Worm (Caenorhabditis elegans) whole organism, young adult: ENCODE measurements around the gene T26H8.5.

Experiments
- B0019.2 ChIP-seq: fragments of 200-800 bp; sonication (Bioruptor generic); conservative IDR thresholded peaks from 2 replicates; pipeline ENCODE4 v1.3.6; 2022; ENCODE audit warnings: missing genetic modification reagents, missing genetic modification characterization, missing compliant biosample characterization
- B0035.1 ChIP-seq: sonication (generic microtip); optimal IDR thresholded peaks from 2 replicates; lab custom pipeline; 2016; ENCODE audit warnings: missing genetic modification characterization, mild to moderate bottlenecking, missing compliant biosample characterization, missing genotype, missing genetic modification reagents
- B0336.3 ChIP-seq: fragments of 200-800 bp; sonication (Bioruptor generic); IDR thresholded peaks from 2 replicates; pipeline ENCODE4 v1.3.6; 2022; ENCODE audit warnings: missing genetic modification characterization, missing compliant biosample characterization
- C06A6.2 ChIP-seq: fragments of 200-800 bp; sonication (Bioruptor generic); conservative IDR thresholded peaks from 2 replicates; pipeline ENCODE4 v1.3.6; 2022; ENCODE audit warnings: missing genetic modification characterization, missing compliant biosample characterization
- C17E4.6 ChIP-seq: fragments of 200-800 bp; sonication (Bioruptor generic); IDR thresholded peaks from 2 replicates; pipeline ENCODE4 v1.3.6; 2022; ENCODE audit warnings: missing genetic modification reagents, missing genetic modification characterization, missing compliant biosample characterization
- F37B4.10 ChIP-seq: fragments of 200-800 bp; sonication (Bioruptor generic); IDR thresholded peaks from 2 replicates; pipeline ENCODE4 v1.3.6; 2022; ENCODE audit warnings: missing genetic modification characterization, missing compliant biosample characterization
- F39B2.1 ChIP-seq: fragments of 200-800 bp; sonication (Bioruptor generic); IDR thresholded peaks from 2 replicates; pipeline ENCODE4 v1.3.6; 2022; ENCODE audit warnings: missing genetic modification reagents, missing genetic modification characterization, missing compliant biosample characterization
- F52B5.7 ChIP-seq: sonication (generic microtip); optimal IDR thresholded peaks from 2 replicates; lab custom pipeline; 2016; ENCODE audit warnings: mild to moderate bottlenecking, missing genetic modification characterization, missing compliant biosample characterization
- T07F8.4 ChIP-seq: sonication (generic microtip); optimal IDR thresholded peaks from 2 replicates; lab custom pipeline; 2016; ENCODE audit warnings: mild to moderate bottlenecking, missing genetic modification characterization, moderate library complexity, missing compliant biosample characterization
- Y95B8A.8 ChIP-seq: fragments of 200-800 bp; sonication (Bioruptor generic); IDR thresholded peaks from 2 replicates; pipeline ENCODE4 v1.3.6; 2022; ENCODE audit warnings: missing genetic modification reagents, missing genetic modification characterization, missing compliant biosample characterization
- ZK185.1 ChIP-seq: sonication (generic microtip); optimal IDR thresholded peaks from 2 replicates; lab custom pipeline; 2016; ENCODE audit warnings: mild to moderate bottlenecking, missing genetic modification characterization, missing compliant biosample characterization; ENCODE audit not compliant: poor library complexity, severe bottlenecking
- akir-1 ChIP-seq: fragments of 200-800 bp; sonication (Bioruptor generic); optimal IDR thresholded peaks from 2 replicates; lab custom pipeline; 2018; ENCODE audit warnings: mild to moderate bottlenecking, missing genetic modification characterization, moderate library complexity, missing compliant biosample characterization
- aptf-3 ChIP-seq: fragments of 200-800 bp; sonication (Bioruptor generic); IDR thresholded peaks from 2 replicates; pipeline ENCODE4 v1.3.6; 2022; ENCODE audit warnings: missing genetic modification characterization, missing compliant biosample characterization
- athp-1 ChIP-seq: sonication (generic microtip); optimal IDR thresholded peaks from 2 replicates; lab custom pipeline; 2017; ENCODE audit warnings: mild to moderate bottlenecking, missing genetic modification characterization, missing compliant biosample characterization
- bed-1 ChIP-seq: fragments of 200-800 bp; sonication (Bioruptor generic); IDR thresholded peaks from 2 replicates; pipeline ENCODE4 v1.3.6; 2022; ENCODE audit warnings: missing genetic modification reagents, missing genetic modification characterization, missing compliant biosample characterization
- ccch-3 ChIP-seq: fragments of 200-800 bp; sonication (Bioruptor generic); optimal IDR thresholded peaks from 2 replicates; lab custom pipeline; 2018; ENCODE audit warnings: mild to moderate bottlenecking, missing genetic modification characterization, missing compliant biosample characterization
- cebp-1 ChIP-seq, 2 experiments: fragments of 200-800 bp in 1 of 2; sonication (Bioruptor generic) in 1 of 2; sonication (generic microtip) in 1 of 2; IDR thresholded peaks in 1 of 2; optimal IDR thresholded peaks in 1 of 2; 2 replicates each; pipeline versions ENCODE4 v1.3.6 to Lab custom; 2017 to 2022; ENCODE audit warnings: missing compliant biosample characterization in 2 of 2, missing genetic modification characterization in 2 of 2, mild to moderate bottlenecking in 1 of 2, missing genetic modification reagents in 1 of 2, moderate library complexity in 1 of 2
- egl-18 ChIP-seq: fragments of 200-800 bp; sonication (Bioruptor generic); IDR thresholded peaks from 2 replicates; pipeline ENCODE4 v1.3.6; 2022; ENCODE audit warnings: missing genetic modification reagents, missing genetic modification characterization, missing compliant biosample characterization
- egl-44 ChIP-seq: fragments of 200-800 bp; sonication (Bioruptor generic); IDR thresholded peaks from 2 replicates; pipeline ENCODE4 v1.3.6; 2022; ENCODE audit warnings: missing genetic modification reagents, missing genetic modification characterization, missing compliant biosample characterization
- ekl-4 ChIP-seq: fragments of 200-800 bp; sonication (Bioruptor generic); IDR thresholded peaks from 2 replicates; pipeline ENCODE4 v1.3.6; 2022; ENCODE audit warnings: missing genetic modification reagents, missing genetic modification characterization, missing compliant biosample characterization
- hlh-12 ChIP-seq: sonication (generic microtip); optimal IDR thresholded peaks from 2 replicates; lab custom pipeline; 2016; ENCODE audit warnings: missing genetic modification characterization, missing compliant biosample characterization
- hmg-1.2 ChIP-seq: fragments of 200-800 bp; sonication (Bioruptor generic); IDR thresholded peaks from 2 replicates; pipeline ENCODE4 v1.3.6; 2022; ENCODE audit warnings: missing genetic modification reagents, missing genetic modification characterization, missing compliant biosample characterization
- lag-1 ChIP-seq: fragments of 200-800 bp; sonication (Bioruptor generic); IDR thresholded peaks from 2 replicates; pipeline ENCODE4 v1.3.6; 2022; ENCODE audit warnings: missing genetic modification reagents, missing genetic modification characterization, missing compliant biosample characterization
- lin-26 ChIP-seq: fragments of 200-800 bp; sonication (Bioruptor generic); IDR thresholded peaks from 2 replicates; pipeline ENCODE4 v1.3.6; 2022; ENCODE audit warnings: missing genetic modification reagents, missing genetic modification characterization, missing compliant biosample characterization
- lsl-1 ChIP-seq: fragments of 200-800 bp; sonication (Bioruptor generic); optimal IDR thresholded peaks from 2 replicates; lab custom pipeline; 2018; ENCODE audit warnings: mild to moderate bottlenecking, missing genetic modification characterization, moderate library complexity, missing compliant biosample characterization
- lsy-27 ChIP-seq: sonication (generic microtip); optimal IDR thresholded peaks from 2 replicates; lab custom pipeline; 2017; ENCODE audit warnings: missing genetic modification characterization, mild to moderate bottlenecking, missing compliant biosample characterization, antibody characterized with exemption, missing genotype, borderline replicate concordance; ENCODE audit not compliant: insufficient read depth
- madf-10 ChIP-seq: sonication (generic microtip); optimal IDR thresholded peaks from 2 replicates; lab custom pipeline; 2016; ENCODE audit warnings: mild to moderate bottlenecking, missing genetic modification characterization, missing compliant biosample characterization
- madf-6 ChIP-seq: fragments of 200-800 bp; sonication (Bioruptor generic); IDR thresholded peaks from 2 replicates; pipeline ENCODE4 v1.3.6; 2022; ENCODE audit warnings: missing genetic modification reagents, missing genetic modification characterization, missing compliant biosample characterization
- mel-28 ChIP-seq: sonication (generic microtip); optimal IDR thresholded peaks from 2 replicates; lab custom pipeline; 2016; ENCODE audit warnings: borderline replicate concordance, mild to moderate bottlenecking, missing genetic modification characterization, missing compliant biosample characterization
- mes-4 ChIP-seq: sonication (generic microtip); optimal IDR thresholded peaks from 2 replicates; lab custom pipeline; 2016; ENCODE audit warnings: missing genotype, missing genetic modification characterization, missing compliant biosample characterization
- nfyb-1 ChIP-seq: fragments of 200-800 bp; sonication (Bioruptor generic); IDR thresholded peaks from 2 replicates; pipeline ENCODE4 v1.3.6; 2022; ENCODE audit warnings: missing genetic modification reagents, missing genetic modification characterization, missing compliant biosample characterization
- nhr-179 ChIP-seq: sonication (generic microtip); optimal IDR thresholded peaks from 2 replicates; lab custom pipeline; 2016; ENCODE audit warnings: mild to moderate bottlenecking, missing genetic modification characterization, missing compliant biosample characterization
- nhr-27 ChIP-seq: fragments of 200-800 bp; sonication (Bioruptor generic); optimal IDR thresholded peaks from 2 replicates; lab custom pipeline; 2018; ENCODE audit warnings: mild to moderate bottlenecking, missing genetic modification characterization, moderate library complexity, missing compliant biosample characterization
- nhr-80 ChIP-seq: sonication (generic microtip); optimal IDR thresholded peaks from 2 replicates; lab custom pipeline; 2016; ENCODE audit warnings: missing genetic modification characterization, missing compliant biosample characterization
- pha-4 ChIP-seq: fragments of 150-350 bp; sonication (generic microtip); optimal IDR thresholded peaks from 2 replicates; lab custom pipeline; 2014; ENCODE audit warnings: missing biosample characterization, missing genetic modification reagents, missing genetic modification characterization
- rcor-1 ChIP-seq: fragments of 200-800 bp; sonication (Bioruptor generic); IDR thresholded peaks from 2 replicates; pipeline ENCODE4 v1.3.6; 2022; ENCODE audit warnings: missing genetic modification reagents, missing genetic modification characterization, missing compliant biosample characterization
- repo-1 ChIP-seq: sonication (generic microtip); optimal IDR thresholded peaks from 2 replicates; lab custom pipeline; 2017; ENCODE audit warnings: mild to moderate bottlenecking, missing genetic modification characterization, missing compliant biosample characterization
- rpc-1 ChIP-seq, 2 experiments: fragments of 150-350 bp in 1 of 2; sonication (generic microtip) in 1 of 2; optimal IDR thresholded peaks; 2 replicates each; lab custom pipeline; 2014 to 2018; ENCODE audit warnings: missing biosample characterization in 1 of 2, missing genetic modification characterization in 1 of 2, missing genetic modification reagents in 1 of 2, missing genotype in 1 of 2
- snpc-1.3 ChIP-seq: sonication (generic microtip); optimal IDR thresholded peaks from 2 replicates; lab custom pipeline; 2017; ENCODE audit warnings: missing genetic modification characterization, mild to moderate bottlenecking, missing compliant biosample characterization, antibody characterized with exemption, moderate library complexity, missing genotype, missing genetic modification reagents; ENCODE audit not compliant: insufficient read depth
- tbp1 ChIP-seq: fragments of 200-800 bp; sonication (Bioruptor generic); optimal IDR thresholded peaks from 2 replicates; lab custom pipeline; 2018; ENCODE audit warnings: mild to moderate bottlenecking, missing genetic modification characterization, missing compliant biosample characterization
- xnd-1 ChIP-seq: sonication (generic microtip); optimal IDR thresholded peaks from 2 replicates; lab custom pipeline; 2016; ENCODE audit warnings: missing genotype, missing genetic modification reagents, missing genetic modification characterization, missing compliant biosample characterization
- ztf-22 ChIP-seq: fragments of 200-800 bp; sonication (Bioruptor generic); optimal IDR thresholded peaks from 2 replicates; lab custom pipeline; 2018; ENCODE audit warnings: mild to moderate bottlenecking, missing genetic modification characterization, moderate library complexity, missing compliant biosample characterization
- ztf-25 ChIP-seq: fragments of 200-800 bp; sonication (Bioruptor generic); IDR thresholded peaks from 2 replicates; pipeline ENCODE4 v1.3.6; 2022; ENCODE audit warnings: missing genetic modification reagents, missing genetic modification characterization, missing compliant biosample characterization
- ztf-28 ChIP-seq: fragments of 200-800 bp; sonication (Bioruptor generic); IDR thresholded peaks from 2 replicates; pipeline ENCODE4 v1.3.6; 2022; ENCODE audit warnings: missing genetic modification reagents, missing genetic modification characterization, missing compliant biosample characterization

The T26H8.5 gene

DNA sequence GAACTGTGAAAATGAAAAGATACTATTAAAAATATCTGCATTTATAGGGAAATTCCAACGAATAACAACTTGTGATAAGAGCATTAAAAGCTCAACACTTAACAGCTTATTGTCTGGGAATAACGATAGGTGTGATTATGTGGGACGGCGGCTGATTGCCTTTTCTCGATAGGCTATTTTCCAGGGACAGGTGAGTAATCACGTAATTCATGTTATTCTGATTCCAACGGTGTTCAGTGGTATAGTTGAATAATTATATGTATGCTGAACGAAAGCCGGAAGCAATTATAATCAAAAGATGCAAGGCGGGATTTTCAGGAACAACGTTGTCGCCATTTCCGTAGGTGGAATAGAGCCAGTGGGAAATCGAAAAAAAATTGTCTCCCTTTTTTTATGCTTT lies 28.5 kb downstream of the T26H8.5 start, which contains the start of gene srw-17:
Gene srw-17, minus strand, starts transcription at position 101 of the 400 bp plus-strand sequence.
- TF ChIP-seq nhr-80 (tag; lab: Kevin White, UChicago) (no peak), B0019.2 (GFP tag; lab: Robert Waterston, UW) (no peak), hmg-1.2 (GFP tag; lab: Robert Waterston, UW) (no peak), madf-6 (GFP tag; lab: Robert Waterston, UW) (no peak), C06A6.2 (GFP tag; lab: Robert Waterston, UW) (no peak), ztf-28 (no peak), nhr-27 (no peak), repo-1 (no peak), ZK185.1 (tag; lab: Kevin White, UChicago) (no peak), lsl-1 (no peak), B0336.3 (GFP tag; lab: Robert Waterston, UW) (no peak)

DNA sequence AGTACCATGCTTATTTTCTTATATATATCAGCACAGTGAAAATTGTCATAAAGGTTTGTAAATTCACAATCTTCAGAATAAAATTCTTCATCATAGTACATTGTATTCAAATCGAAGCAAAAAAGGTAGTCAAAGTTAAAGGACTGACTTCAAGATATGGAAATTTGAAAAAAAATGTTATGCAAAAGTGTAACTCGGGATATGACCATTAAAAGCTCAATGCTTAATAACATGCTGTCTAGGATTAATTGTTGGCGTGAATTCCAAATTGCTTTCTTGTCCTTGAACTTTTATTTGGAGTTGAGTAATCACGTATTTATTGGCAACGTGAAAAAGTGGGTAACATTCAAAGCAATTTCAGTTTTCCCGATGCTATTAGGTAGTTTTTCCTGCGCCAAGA lies 30.6 kb downstream of the T26H8.5 start, which contains the start of gene srw-16:
Gene srw-16, minus strand, starts transcription at position 101 of the 400 bp plus-strand sequence.
- TF ChIP-seq cebp-1 (GFP tag; IDR thresholded peaks at IDR 0.05; lab: Robert Waterston, UW) (no peak), cebp-1 (tag; optimal IDR thresholded peaks at IDR 0.05; lab: Kevin White, UChicago) (no peak), ekl-4 (no peak), pha-4 (tag; lab: Kevin White, UChicago) (no peak), T07F8.4 (tag; lab: Kevin White, UChicago) (no peak), ZK185.1 (tag; lab: Kevin White, UChicago) (no peak), mes-4 (no peak), egl-18 (GFP tag; lab: Robert Waterston, UW) (no peak), aptf-3 (no peak), ztf-22 (GFP tag; lab: Kevin White, UChicago) (no peak), xnd-1 (no peak), nhr-179 (tag; lab: Kevin White, UChicago) (no peak), akir-1 (GFP tag; lab: Kevin White, UChicago) (no peak), athp-1 (tag; lab: Kevin White, UChicago) (no peak), hlh-12 (tag; lab: Kevin White, UChicago) (no peak)

ce11 chrV:15272263-15272662 lies 33.1 kb downstream of the T26H8.5 start, which contains the start of gene T10H4.4:
Gene T10H4.4, minus strand, starts transcription at chrV:15272363.
- no peak for TF ChIP-seq B0035.1 (tag; lab: Kevin White, UChicago)
- TF ChIP-seq Y95B8A.8 (GFP tag; lab: Robert Waterston, UW): no peak
- TF ChIP-seq F52B5.7 (tag; lab: Kevin White, UChicago): no peak
- TF ChIP-seq madf-10 (tag; lab: Kevin White, UChicago): no peak
- TF ChIP-seq F39B2.1 (GFP tag; lab: Robert Waterston, UW): no peak
- no peak for TF ChIP-seq C17E4.6 (GFP tag; lab: Robert Waterston, UW)
- TF ChIP-seq rcor-1 (GFP tag; lab: Robert Waterston, UW): no peak
- no peak for TF ChIP-seq repo-1
- no peak for TF ChIP-seq snpc-1.3 (tag; lab: Kevin White, UChicago)
- no peak for TF ChIP-seq ZK185.1 (tag; lab: Kevin White, UChicago)
- TF ChIP-seq tbp1: no peak

ce11 chrV:15268302-15268701 lies 37.1 kb downstream of the T26H8.5 start, which contains the start of gene srw-22:
Gene srw-22, plus strand, starts transcription at chrV:15268602.
- TF ChIP-seq ztf-28 (no peak), egl-44 (GFP tag; lab: Robert Waterston, UW) (no peak), ztf-25 (GFP tag; lab: Robert Waterston, UW) (no peak), lag-1 (no peak), ccch-3 (GFP tag; lab: Kevin White, UChicago) (no peak), T07F8.4 (tag; lab: Kevin White, UChicago) (no peak), bed-1 (GFP tag; lab: Robert Waterston, UW) (no peak), rpc-1 (optimal IDR thresholded peaks at IDR 0.05; lab: Kevin White, UChicago) (no peak), rpc-1 (tag; optimal IDR thresholded peaks at IDR 0.05; lab: Kevin White, UChicago) (no peak), C17E4.6 (GFP tag; lab: Robert Waterston, UW) (no peak), F37B4.10 (GFP tag; lab: Robert Waterston, UW) (no peak), lsy-27 (tag; lab: Kevin White, UChicago) (no peak), mel-28 (tag; lab: Kevin White, UChicago) (no peak), nfyb-1 (GFP tag; lab: Robert Waterston, UW) (no peak), lin-26 (GFP tag; lab: Robert Waterston, UW) (no peak)
